Worm (Caenorhabditis elegans): ENCODE measurements around the gene pfut-1.

The pfut-1 gene

DNA sequence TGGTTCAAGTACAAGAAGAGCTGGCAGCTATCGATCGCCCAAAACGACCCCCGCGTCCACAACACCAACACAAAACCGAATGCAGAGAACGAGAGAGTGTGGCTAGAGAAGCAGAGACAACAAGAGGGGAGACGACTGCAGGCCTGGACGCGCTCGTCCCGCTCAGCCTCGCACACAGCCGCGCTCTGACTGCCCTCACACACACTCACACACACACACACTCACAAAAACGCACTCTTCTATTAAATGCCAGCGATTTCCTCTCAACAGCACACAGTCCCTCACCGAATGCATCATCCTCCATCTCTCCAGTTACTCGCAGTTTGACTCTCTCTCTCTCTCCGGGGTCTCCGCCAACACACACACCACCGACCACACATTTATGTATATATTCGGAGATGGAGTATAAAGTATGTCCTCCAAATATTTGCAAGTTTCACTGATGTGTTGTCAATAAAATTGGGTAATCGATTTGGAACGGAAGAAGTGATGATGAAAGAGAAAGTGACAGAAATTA, 37.9 kb upstream of the pfut-1 start:
- TF ChIP-seq ama-1 (optimal IDR thresholded peaks at IDR 0.05) (peak; percentile 10), elt-1 (tag; optimal IDR thresholded peaks at IDR 0.05) (no peak), peb-1 (tag; optimal IDR thresholded peaks at IDR 0.05) (peak; percentile 44), blmp-1 (tag; optimal IDR thresholded peaks at IDR 0.05; ENCODE audit: insufficient read depth) (peak; percentile 90), mbf-1 (tag; optimal IDR thresholded peaks at IDR 0.05) (no peak), ceh-82 (tag; optimal IDR thresholded peaks at IDR 0.05) (peak; percentile 55), nhr-25 (tag; optimal IDR thresholded peaks at IDR 0.05) (peak; percentile 93), nhr-11 (tag; optimal IDR thresholded peaks at IDR 0.05) (no peak), sma-9 (GFP tag; optimal IDR thresholded peaks at IDR 0.05) (peak; percentile 87), sma-9 (tag; optimal IDR thresholded peaks at IDR 0.05) (no peak), crh-2 (tag; optimal IDR thresholded peaks at IDR 0.05) (peak; percentile 96), zag-1 (tag; optimal IDR thresholded peaks at IDR 0.05) (peak; percentile 91), fos-1 (tag; optimal IDR thresholded peaks at IDR 0.05) (peak; percentile 97), lin-39 (tag; optimal IDR thresholded peaks at IDR 0.05) (peak; percentile 71), ceh-16 (tag; optimal IDR thresholded peaks at IDR 0.05) (peak; percentile 77), lin-11 (tag; optimal IDR thresholded peaks at IDR 0.05) (peak; percentile 91), nhr-129 (tag; optimal IDR thresholded peaks at IDR 0.05) (peak; percentile 98), lsy-2 (tag; optimal IDR thresholded peaks at IDR 0.05) (peak; percentile 78 to 88), skn-1 (tag; optimal IDR thresholded peaks at IDR 0.05) (no peak), unc-62 (GFP tag; optimal IDR thresholded peaks at IDR 0.05) (no peak), mdl-1 (tag; optimal IDR thresholded peaks at IDR 0.05) (peak; percentile 67 to 87), ztf-4 (tag; optimal IDR thresholded peaks at IDR 0.05) (peak; percentile 87), F13H6.1 (tag; optimal IDR thresholded peaks at IDR 0.05) (peak; percentile 98), sma-3 (GFP tag; optimal IDR thresholded peaks at IDR 0.05) (peak; percentile 92), Y55F3AM.14 (GFP tag; optimal IDR thresholded peaks at IDR 0.05) (peak; percentile 93), nhr-21 (tag; optimal IDR thresholded peaks at IDR 0.05) (peak; percentile 85), elt-3 (tag; optimal IDR thresholded peaks at IDR 0.05) (no peak), nhr-10 (tag; optimal IDR thresholded peaks at IDR 0.05) (no peak), R02D3.7 (tag; optimal IDR thresholded peaks at IDR 0.05) (no peak), egl-27 (tag; optimal IDR thresholded peaks at IDR 0.05) (peak; percentile 95), alr-1 (tag; optimal IDR thresholded peaks at IDR 0.05) (no peak), mab-5 (tag; optimal IDR thresholded peaks at IDR 0.05) (peak; percentile 85), C34F6.9 (tag; optimal IDR thresholded peaks at IDR 0.05) (peak; percentile 95), snpc-4 (tag; optimal IDR thresholded peaks at IDR 0.05) (peak; percentile 82), lin-13 (GFP tag; optimal IDR thresholded peaks at IDR 0.05) (peak; percentile 84), nhr-77 (tag; optimal IDR thresholded peaks at IDR 0.05) (peak; percentile 9), unc-55 (GFP tag; optimal IDR thresholded peaks at IDR 0.05) (peak; percentile 98), aly-2 (tag; optimal IDR thresholded peaks at IDR 0.05) (no peak), ZK546.5 (tag; optimal IDR thresholded peaks at IDR 0.05) (no peak), ztf-11 (tag; optimal IDR thresholded peaks at IDR 0.05) (peak; percentile 9), ztf-1 (GFP tag; conservative IDR thresholded peaks at IDR 0.05) (no peak), nhr-23 (tag; optimal IDR thresholded peaks at IDR 0.05) (no peak), gmeb-1 (tag; optimal IDR thresholded peaks at IDR 0.05) (peak; percentile 56), dmd-4 (tag; optimal IDR thresholded peaks at IDR 0.05) (no peak), sem-4 (tag; optimal IDR thresholded peaks at IDR 0.05) (peak; percentile 92), unc-39 (tag; optimal IDR thresholded peaks at IDR 0.05) (peak; percentile 92), nhr-6 (tag; optimal IDR thresholded peaks at IDR 0.05) (peak; percentile 91), nhr-12 (tag; optimal IDR thresholded peaks at IDR 0.05) (no peak), nhr-237 (tag; optimal IDR thresholded peaks at IDR 0.05) (peak; percentile 21)

Data from whole organism, L2 larva.